Fruit fly (Drosophila melanogaster) whole organism, pupa: ENCODE data around the gene CG45413.

Source experiments
- CG10348 ChIP-seq: fragments of 200-800 bp; sonication (Bioruptor generic); IDR thresholded peaks from 2 replicates; pipeline ENCODE4 v1.3.6; 2022; ENCODE audit warnings: missing biosample characterization, missing genetic modification characterization
- CG12605 ChIP-seq: fragments of 200-800 bp; sonication (Bioruptor generic); IDR thresholded peaks from 2 replicates; pipeline ENCODE4 v1.3.6; 2022; ENCODE audit warnings: missing biosample characterization, missing genetic modification characterization
- CG13204 ChIP-seq: fragments of 200-800 bp; sonication (Bioruptor generic); optimal IDR thresholded peaks from 2 replicates; lab custom pipeline; 2018; ENCODE audit warnings: missing biosample characterization, mild to moderate bottlenecking, missing genetic modification characterization, moderate library complexity
- CG14655 ChIP-seq: fragments of 200-800 bp; sonication (Bioruptor generic); optimal IDR thresholded peaks from 3 replicates; lab custom pipeline; 2017; ENCODE audit warnings: mild to moderate bottlenecking, missing biosample characterization, missing genetic modification reagents, missing genetic modification characterization
- CG15710 ChIP-seq: fragments of 200-800 bp; sonication (Bioruptor generic); optimal IDR thresholded peaks from 2 replicates; lab custom pipeline; 2018; ENCODE audit warnings: missing biosample characterization, mild to moderate bottlenecking, missing genetic modification characterization, moderate library complexity
- CG17806 ChIP-seq: fragments of 200-800 bp; sonication (Bioruptor generic); optimal IDR thresholded peaks from 2 replicates; lab custom pipeline; 2018; ENCODE audit warnings: missing biosample characterization, mild to moderate bottlenecking, missing genetic modification characterization, moderate library complexity
- CG32121 ChIP-seq: fragments of 200-800 bp; sonication (Bioruptor generic); IDR thresholded peaks from 2 replicates; pipeline ENCODE4 v1.3.6; 2022; ENCODE audit warnings: missing biosample characterization, missing genetic modification characterization
- CG34367 ChIP-seq: fragments of 200-800 bp; sonication (Bioruptor generic); optimal IDR thresholded peaks from 2 replicates; lab custom pipeline; 2018; ENCODE audit warnings: missing biosample characterization, mild to moderate bottlenecking, missing genetic modification characterization
- CG4496 ChIP-seq: fragments of 200-800 bp; sonication (Bioruptor generic); IDR thresholded peaks from 3 replicates; pipeline ENCODE4 v1.3.6; 2022; ENCODE audit warnings: missing biosample characterization, missing genetic modification characterization
- CG8159 ChIP-seq: fragments of 200-800 bp; sonication (Bioruptor generic); optimal IDR thresholded peaks from 3 replicates; lab custom pipeline; 2018; ENCODE audit warnings: missing biosample characterization, mild to moderate bottlenecking, missing genetic modification characterization, moderate library complexity
- CG8301 ChIP-seq: fragments of 200-800 bp; sonication (Bioruptor generic); optimal IDR thresholded peaks from 2 replicates; lab custom pipeline; 2018; ENCODE audit warnings: missing biosample characterization, mild to moderate bottlenecking, missing genetic modification characterization
- CG9948 ChIP-seq: fragments of 200-800 bp; sonication (Bioruptor generic); optimal IDR thresholded peaks from 2 replicates; lab custom pipeline; 2018; ENCODE audit warnings: missing biosample characterization, mild to moderate bottlenecking, missing genetic modification characterization, moderate library complexity
- D1 ChIP-seq: fragments of 200-800 bp; sonication (Bioruptor generic); optimal IDR thresholded peaks from 2 replicates; lab custom pipeline; 2018; ENCODE audit warnings: missing biosample characterization, mild to moderate bottlenecking, missing genetic modification characterization, moderate library complexity
- EcR ChIP-seq: fragments of 200-800 bp; sonication (Bioruptor generic); optimal IDR thresholded peaks from 3 replicates; lab custom pipeline; 2019; ENCODE audit warnings: missing biosample characterization, missing genetic modification characterization, mild to moderate bottlenecking, moderate library complexity, missing genetic modification reagents
- Ets98B ChIP-seq: fragments of 200-800 bp; sonication (Bioruptor generic); IDR thresholded peaks from 2 replicates; pipeline ENCODE4 v1.3.6; 2022; ENCODE audit warnings: missing biosample characterization, missing genetic modification characterization
- Pif1A ChIP-seq: fragments of 200-800 bp; sonication (Bioruptor generic); optimal IDR thresholded peaks from 3 replicates; lab custom pipeline; 2016; ENCODE audit warnings: missing biosample characterization, missing genetic modification characterization
- Pif1B ChIP-seq: fragments of 200-800 bp; sonication (Bioruptor generic); optimal IDR thresholded peaks from 3 replicates; lab custom pipeline; 2016; ENCODE audit warnings: missing biosample characterization, missing genetic modification characterization
- Snoo ChIP-seq: fragments of 200-800 bp; sonication (Bioruptor generic); optimal IDR thresholded peaks from 3 replicates; lab custom pipeline; 2017; ENCODE audit warnings: missing biosample characterization, mild to moderate bottlenecking, missing genetic modification characterization, inconsistent platforms
- fd96Ca ChIP-seq: fragments of 200-800 bp; sonication (Bioruptor generic); IDR thresholded peaks from 3 replicates; pipeline ENCODE4 v1.3.6; 2022; ENCODE audit warnings: missing biosample characterization, missing genetic modification characterization
- gl ChIP-seq: fragments of 200-800 bp; sonication (Bioruptor generic); optimal IDR thresholded peaks from 2 replicates; lab custom pipeline; 2018; ENCODE audit warnings: missing biosample characterization, mild to moderate bottlenecking, missing genetic modification characterization
- rn ChIP-seq: fragments of 200-800 bp; sonication (Bioruptor generic); IDR thresholded peaks from 2 replicates; pipeline ENCODE4 v1.3.6; 2022; ENCODE audit warnings: missing biosample characterization, missing genetic modification characterization

The CG45413 gene

dm6 chr3L:6978030-6978683 is 46.4 kb upstream of the CG45413 start:
- no peak for TF ChIP-seq gl
- no peak for TF ChIP-seq Ets98B (GFP tag; lab: Robert Waterston, UW)
- no peak for TF ChIP-seq CG9948 (tag; lab: Kevin White, UChicago)
- TF ChIP-seq D1 (tag; lab: Kevin White, UChicago): no peak
- no peak for TF ChIP-seq CG17806 (tag; lab: Kevin White, UChicago)
- TF ChIP-seq CG13204 (GFP tag; lab: Kevin White, UChicago): no peak
- TF ChIP-seq CG8159 (tag; lab: Kevin White, UChicago): peak; percentile 40
- TF ChIP-seq CG14655 (GFP tag; lab: Kevin White, UChicago): peak; percentile 50
- TF ChIP-seq rn (GFP tag; lab: Robert Waterston, UW): peak; percentile 48; the same call in 1 of the 2 replicates
- TF ChIP-seq CG12605 (GFP tag; lab: Robert Waterston, UW): 0 out of 2 replicates have a peak, but pooled peaks have one; percentile 12
- TF ChIP-seq Pif1B (GFP tag; lab: Kevin White, UChicago): no peak
- no peak for TF ChIP-seq Snoo (tag; lab: Kevin White, UChicago)
- no peak for TF ChIP-seq EcR
- no peak for TF ChIP-seq CG10348
- TF ChIP-seq fd96Ca (GFP tag; lab: Robert Waterston, UW): 0 out of 3 replicates have a peak, but pooled peaks have one; percentile 16
- peak; percentile 49; the same call in 2 of the 3 replicates for TF ChIP-seq CG4496 (GFP tag; lab: Robert Waterston, UW)
- TF ChIP-seq Pif1A (GFP tag; lab: Kevin White, UChicago): peak; percentile 36
- TF ChIP-seq CG15710 (tag; lab: Kevin White, UChicago): peak; percentile 8
- TF ChIP-seq CG8301 (tag; lab: Kevin White, UChicago): peak; percentile 54
- TF ChIP-seq CG32121 (GFP tag; lab: Robert Waterston, UW): peak; percentile 75
- TF ChIP-seq CG34367 (tag; lab: Kevin White, UChicago): no peak

- TF ChIP-seq D1 (tag; lab: Kevin White, UChicago): no peak
- peak; percentile 75 for TF ChIP-seq Snoo (tag; lab: Kevin White, UChicago)
- TF ChIP-seq Ets98B (GFP tag; lab: Robert Waterston, UW): peak; percentile 69
- TF ChIP-seq CG9948 (tag; lab: Kevin White, UChicago): peak; percentile 65
- peak; percentile 78 for TF ChIP-seq fd96Ca (GFP tag; lab: Robert Waterston, UW)
- TF ChIP-seq CG13204 (GFP tag; lab: Kevin White, UChicago): no peak
- TF ChIP-seq CG8159 (tag; lab: Kevin White, UChicago): peak; percentile 75
- peak; percentile 71 for TF ChIP-seq CG4496 (GFP tag; lab: Robert Waterston, UW)
- peak; percentile 38 for TF ChIP-seq CG34367 (tag; lab: Kevin White, UChicago)
- peak; percentile 76; the same call in 1 of the 2 replicates for TF ChIP-seq CG12605 (GFP tag; lab: Robert Waterston, UW)
- TF ChIP-seq CG15710 (tag; lab: Kevin White, UChicago): peak; percentile 64
- peak; percentile 41 for TF ChIP-seq Pif1A (GFP tag; lab: Kevin White, UChicago)
- peak; percentile 67 for TF ChIP-seq CG17806 (tag; lab: Kevin White, UChicago)
- TF ChIP-seq CG14655 (GFP tag; lab: Kevin White, UChicago): peak; percentile 76
- TF ChIP-seq Pif1B (GFP tag; lab: Kevin White, UChicago): peak; percentile 36
- peak; percentile 72 for TF ChIP-seq rn (GFP tag; lab: Robert Waterston, UW)
- peak; percentile 83 for TF ChIP-seq CG32121 (GFP tag; lab: Robert Waterston, UW)
- TF ChIP-seq CG8301 (tag; lab: Kevin White, UChicago): peak; percentile 59
- TF ChIP-seq CG10348: no peak
- TF ChIP-seq EcR: peak; percentile 25
- TF ChIP-seq gl: peak; percentile 8
These were observed 45.6 kb upstream of the CG45413 start for dm6 chr3L:6977391-6977790.

- TF ChIP-seq CG8301 (tag; lab: Kevin White, UChicago): no peak
- TF ChIP-seq CG32121 (GFP tag; lab: Robert Waterston, UW): no peak
- no peak for TF ChIP-seq Pif1A (GFP tag; lab: Kevin White, UChicago)
- TF ChIP-seq rn (GFP tag; lab: Robert Waterston, UW): no peak
- no peak for TF ChIP-seq Snoo (tag; lab: Kevin White, UChicago)
These were observed 44.9 kb upstream of the CG45413 start for dm6 chr3L:6976601-6977140.

dm6 chr3L:6975875-6976274 is 44.1 kb upstream of the CG45413 start:
- TF ChIP-seq CG15710 (tag; lab: Kevin White, UChicago) (no peak), CG9948 (tag; lab: Kevin White, UChicago) (no peak), CG8159 (tag; lab: Kevin White, UChicago) (no peak)

- TF ChIP-seq gl (no peak), CG12605 (GFP tag; lab: Robert Waterston, UW) (no peak), D1 (tag; lab: Kevin White, UChicago) (no peak), CG32121 (GFP tag; lab: Robert Waterston, UW) (no peak), Pif1A (GFP tag; lab: Kevin White, UChicago) (no peak), CG15710 (tag; lab: Kevin White, UChicago) (no peak), CG4496 (GFP tag; lab: Robert Waterston, UW) (no peak), fd96Ca (GFP tag; lab: Robert Waterston, UW) (no peak), CG13204 (GFP tag; lab: Kevin White, UChicago) (no peak), CG17806 (tag; lab: Kevin White, UChicago) (no peak)
These were observed 40.6 kb upstream of the CG45413 start, which contains the start of gene CG10063 for dm6 chr3L:6972367-6972766. Gene CG10063 (minus strand): TSS chr3L:6972467.
